Worm (Caenorhabditis elegans) whole organism, midembryonic: Measurements from ENCODE around the gene srh-239.

Experiments
- T22C8.4 ChIP-seq: fragments of 200-800 bp; sonication (Bioruptor generic); IDR thresholded peaks from 2 replicates; pipeline ENCODE4 v1.3.6; 2022; ENCODE audit warnings: missing genetic modification characterization, missing compliant biosample characterization
- flt-1 ChIP-seq: fragments of 200-800 bp; sonication (Bioruptor generic); IDR thresholded peaks from 2 replicates; pipeline ENCODE4 v1.3.6; 2022; ENCODE audit warnings: missing genetic modification characterization, missing compliant biosample characterization
- med-1 ChIP-seq: sonication (generic microtip); optimal IDR thresholded peaks from 2 replicates; lab custom pipeline; 2017; ENCODE audit warnings: missing genetic modification characterization, mild to moderate bottlenecking, missing compliant biosample characterization, antibody characterized with exemption, missing genetic modification reagents; ENCODE audit not compliant: insufficient read depth
- tab-1 ChIP-seq: fragments of 200-800 bp; sonication (Bioruptor generic); IDR thresholded peaks from 2 replicates; pipeline ENCODE4 v1.3.6; 2022; ENCODE audit warnings: missing genetic modification characterization, missing compliant biosample characterization

- TF ChIP-seq T22C8.4 (GFP tag; lab: Robert Waterston, UW): no peak
- TF ChIP-seq flt-1 (GFP tag; lab: Robert Waterston, UW): no peak
- TF ChIP-seq med-1: no peak
- TF ChIP-seq tab-1 (GFP tag; lab: Robert Waterston, UW): no peak
Observed at ce11 chrV:15404859-15405258, 40.7 kb upstream of the srh-239 start, which contains the start of gene srh-258.
